Fruit fly (Drosophila melanogaster): ENCODE results near the gene mRpL2.

Gene mRpL2

dm6 chr3L:11096195-11096908 lies 24.3 kb upstream of the mRpL2 start, which contains the start of the genes CG46439, Iyd and CG33947 (continued):
- TF ChIP-seq Meics (GFP tag; optimal IDR thresholded peaks at IDR 0.05) (no peak), p53 (GFP tag; optimal IDR thresholded peaks at IDR 0.05) (no peak), MTF-1 (GFP tag; optimal IDR thresholded peaks at IDR 0.05; ENCODE audit: borderline replicate concordance) (no peak), CG13287 (GFP tag; IDR thresholded peaks at IDR 0.05; ENCODE audit: partially characterized antibody) (peak; percentile 50), B-H2 (GFP tag; optimal IDR thresholded peaks at IDR 0.05) (peak; percentile 6), CG13424 (tag; optimal IDR thresholded peaks at IDR 0.05) (no peak), Adf1 (GFP tag; IDR thresholded peaks at IDR 0.05) (no peak), CG31441 (GFP tag; IDR thresholded peaks at IDR 0.05) (no peak), CG17568 (GFP tag; optimal IDR thresholded peaks at IDR 0.05) (peak; percentile 25), CG7556 (GFP tag; optimal IDR thresholded peaks at IDR 0.05) (peak; percentile 24), CG12391 (tag; optimal IDR thresholded peaks at IDR 0.05) (no peak), NK7.1 (GFP tag; optimal IDR thresholded peaks at IDR 0.05) (no peak), Optix (GFP tag; IDR thresholded peaks at IDR 0.05) (0 out of 3 replicates have a peak, but pooled peaks have one; percentile 6), CG16863 (GFP tag; optimal IDR thresholded peaks at IDR 0.05) (no peak), CG7987 (GFP tag; optimal IDR thresholded peaks at IDR 0.05) (no peak), Ssrp (tag; optimal IDR thresholded peaks at IDR 0.05) (no peak), CG9215 (GFP tag; IDR thresholded peaks at IDR 0.05) (no peak), ro (GFP tag; IDR thresholded peaks at IDR 0.05) (no peak), jumu (GFP tag; optimal IDR thresholded peaks at IDR 0.05) (no peak), CG30403 (GFP tag; optimal IDR thresholded peaks at IDR 0.05) (no peak), CG10431 (GFP tag; optimal IDR thresholded peaks at IDR 0.05) (no peak), CG10267 (tag; optimal IDR thresholded peaks at IDR 0.05) (peak; percentile 95), Scr (GFP tag; IDR thresholded peaks at IDR 0.05; ENCODE audit: partially characterized antibody) (peak; percentile 22; the same call in 1 of the 2 replicates), gcm (GFP tag; optimal IDR thresholded peaks at IDR 0.05) (peak; percentile 54), tll (GFP tag; optimal IDR thresholded peaks at IDR 0.05) (no peak), CG5245 (GFP tag; optimal IDR thresholded peaks at IDR 0.05) (no peak), Lim3 (GFP tag; IDR thresholded peaks at IDR 0.05) (no peak), eyg (GFP tag; optimal IDR thresholded peaks at IDR 0.05) (no peak), tin (GFP tag; optimal IDR thresholded peaks at IDR 0.05) (no peak), CG8089 (GFP tag; optimal IDR thresholded peaks at IDR 0.05) (no peak), kni (GFP tag; optimal IDR thresholded peaks at IDR 0.05) (peak; percentile 39), en (GFP tag; optimal IDR thresholded peaks at IDR 0.05) (no peak), CG7271 (tag; optimal IDR thresholded peaks at IDR 0.05) (no peak), pfk (GFP tag; optimal IDR thresholded peaks at IDR 0.05) (no peak), gem (tag; optimal IDR thresholded peaks at IDR 0.05) (peak; percentile 5), CG6654 (GFP tag; optimal IDR thresholded peaks at IDR 0.05) (no peak), peb (GFP tag; IDR thresholded peaks at IDR 0.05) (no peak), CG14667 (GFP tag; IDR thresholded peaks at IDR 0.05) (no peak), CG18476 (GFP tag; optimal IDR thresholded peaks at IDR 0.05) (no peak), lov (optimal IDR thresholded peaks at IDR 0.05) (no peak), lov (GFP tag; IDR thresholded peaks at IDR 0.05) (no peak), NFAT (GFP tag; IDR thresholded peaks at IDR 0.05) (no peak), Deaf1 (tag; optimal IDR thresholded peaks at IDR 0.05) (peak; percentile 46), CG4424 (GFP tag; optimal IDR thresholded peaks at IDR 0.05) (no peak), CG12236 (GFP tag; optimal IDR thresholded peaks at IDR 0.05) (no peak), exex (tag; optimal IDR thresholded peaks at IDR 0.05) (peak; percentile 32), Ets97D (GFP tag; optimal IDR thresholded peaks at IDR 0.05) (peak; percentile 34), CG7372 (GFP tag; IDR thresholded peaks at IDR 0.05) (no peak), CG30020 (tag; optimal IDR thresholded peaks at IDR 0.05) (no peak), fru (optimal IDR thresholded peaks at IDR 0.05) (no peak), ase (GFP tag; IDR thresholded peaks at IDR 0.05) (no peak)

Data from whole organism, embryonic.